Worm (Caenorhabditis elegans) whole organism, L4 larva: Measurements from ENCODE around the gene idpp-16.

Experiments used
- F26F4.8 ChIP-seq: fragments of 200-800 bp; sonication (Bioruptor generic); conservative IDR thresholded peaks from 2 replicates; pipeline ENCODE4 v1.3.6; 2022; ENCODE audit warnings: missing genetic modification characterization, missing compliant biosample characterization
- F37D6.2 ChIP-seq: sonication (generic microtip); optimal IDR thresholded peaks from 2 replicates; lab custom pipeline; 2016; ENCODE audit warnings: mild to moderate bottlenecking, missing genetic modification characterization, missing compliant biosample characterization
- R02D3.7 ChIP-seq: fragments of 150-350 bp; sonication (generic microtip); optimal IDR thresholded peaks from 3 replicates; lab custom pipeline; 2014; ENCODE audit warnings: missing biosample characterization, missing genetic modification characterization
- Y105C5A.15 ChIP-seq: fragments of 200-800 bp; sonication (Bioruptor generic); IDR thresholded peaks from 2 replicates; pipeline ENCODE4 v1.3.6; 2022; ENCODE audit warnings: missing genetic modification characterization, missing compliant biosample characterization
- aha-1 ChIP-seq: fragments of 150-350 bp; peaks from one replicate; lab custom pipeline; 2014; ENCODE audit warnings: missing biosample characterization, missing genetic modification characterization
- ceh-32 ChIP-seq: sonication (generic microtip); optimal IDR thresholded peaks from 2 replicates; lab custom pipeline; 2016; ENCODE audit warnings: mild to moderate bottlenecking, missing genetic modification characterization, missing compliant biosample characterization; ENCODE audit not compliant: poor library complexity
- ceh-62 ChIP-seq: sonication (generic microtip); optimal IDR thresholded peaks from 2 replicates; lab custom pipeline; 2017; ENCODE audit warnings: missing biosample characterization, missing genetic modification characterization
- ctbp-1 ChIP-seq: fragments of 200-800 bp; sonication (Bioruptor generic); IDR thresholded peaks from 2 replicates; pipeline ENCODE4 v1.3.6; 2022; ENCODE audit warnings: missing genetic modification reagents, missing genetic modification characterization, missing compliant biosample characterization
- daf-16 ChIP-seq, 3 experiments: sonication (generic microtip); optimal IDR thresholded peaks; 2 replicates each; lab custom pipeline; 2016 to 2017; ENCODE audit warnings: missing genetic modification characterization in 3 of 3, missing genetic modification reagents in 3 of 3, mild to moderate bottlenecking in 2 of 3, missing compliant biosample characterization in 2 of 3, missing biosample characterization in 1 of 3, moderate library complexity in 1 of 3
- dmd-6 ChIP-seq: fragments of 200-800 bp; sonication (Bioruptor generic); IDR thresholded peaks from 2 replicates; pipeline ENCODE4 v1.3.6; 2022; ENCODE audit warnings: missing genetic modification reagents, missing genetic modification characterization, missing compliant biosample characterization
- dve-1 ChIP-seq: sonication (generic microtip); optimal IDR thresholded peaks from 2 replicates; lab custom pipeline; 2017; ENCODE audit warnings: antibody characterized with exemption, mild to moderate bottlenecking, missing genetic modification characterization, missing compliant biosample characterization; ENCODE audit not compliant: insufficient read depth
- egl-43 ChIP-seq: fragments of 200-800 bp; sonication (Bioruptor generic); IDR thresholded peaks from 2 replicates; pipeline ENCODE4 v1.3.6; 2022; ENCODE audit warnings: missing genetic modification reagents, missing genetic modification characterization, missing compliant biosample characterization
- hif-1 ChIP-seq, 2 experiments: sonication (generic microtip); optimal IDR thresholded peaks; 2 replicates each; lab custom pipeline; 2016 to 2017; ENCODE audit warnings: missing compliant biosample characterization in 2 of 2, missing genetic modification characterization in 2 of 2, missing genetic modification reagents in 2 of 2, missing genotype in 2 of 2, mild to moderate bottlenecking in 1 of 2
- hlh-11 ChIP-seq: fragments of 200-800 bp; sonication (Bioruptor generic); optimal IDR thresholded peaks from 2 replicates; lab custom pipeline; 2018; ENCODE audit warnings: mild to moderate bottlenecking, missing genetic modification characterization, missing compliant biosample characterization
- jun-1 ChIP-seq: fragments of 150-350 bp; optimal IDR thresholded peaks from 2 replicates; lab custom pipeline; 2014; ENCODE audit warnings: missing biosample characterization, missing genetic modification reagents, missing genetic modification characterization
- lim-7 ChIP-seq: fragments of 200-800 bp; sonication (Bioruptor generic); IDR thresholded peaks from 2 replicates; pipeline ENCODE4 v1.3.6; 2022; ENCODE audit warnings: missing genetic modification characterization, missing compliant biosample characterization
- lin-1 ChIP-seq: fragments of 200-800 bp; sonication (Bioruptor generic); IDR thresholded peaks from 2 replicates; pipeline ENCODE4 v1.3.6; 2022; ENCODE audit warnings: missing genetic modification reagents, missing genetic modification characterization, missing compliant biosample characterization
- lin-29 ChIP-seq: fragments of 200-800 bp; sonication (Bioruptor generic); IDR thresholded peaks from 2 replicates; pipeline ENCODE4 v1.3.6; 2022; ENCODE audit warnings: missing genetic modification reagents, missing genetic modification characterization, missing compliant biosample characterization
- lin-38 ChIP-seq: fragments of 200-800 bp; sonication (Bioruptor generic); IDR thresholded peaks from 2 replicates; pipeline ENCODE4 v1.3.6; 2022; ENCODE audit warnings: missing genetic modification reagents, missing genetic modification characterization, missing compliant biosample characterization
- lsy-2 ChIP-seq, 2 experiments: fragments of 150-350 bp in 1 of 2; sonication (generic microtip) in 1 of 2; optimal IDR thresholded peaks; 2 replicates each; lab custom pipeline; 2014 to 2017; ENCODE audit warnings: missing biosample characterization in 2 of 2, missing genetic modification characterization in 2 of 2
- madf-9 ChIP-seq: fragments of 200-800 bp; sonication (Bioruptor generic); conservative IDR thresholded peaks from 2 replicates; pipeline ENCODE4 v1.3.6; 2022; ENCODE audit warnings: missing genetic modification reagents, missing genetic modification characterization, missing compliant biosample characterization
- mdl-1 ChIP-seq, 2 experiments: fragments of 150-350 bp in 1 of 2; sonication (generic microtip) in 1 of 2; optimal IDR thresholded peaks; 2 replicates each; lab custom pipeline; 2014 to 2017; ENCODE audit warnings: missing biosample characterization in 2 of 2, missing genetic modification characterization in 2 of 2
- mep-1 ChIP-seq: fragments of 150-350 bp; sonication (generic microtip); optimal IDR thresholded peaks from 3 replicates; lab custom pipeline; 2014; ENCODE audit warnings: missing biosample characterization, missing genetic modification characterization
- mxl-3 ChIP-seq: fragments of 200-800 bp; sonication (Bioruptor generic); optimal IDR thresholded peaks from 2 replicates; lab custom pipeline; 2018; ENCODE audit warnings: mild to moderate bottlenecking, missing genetic modification characterization, missing compliant biosample characterization
- nhr-111 ChIP-seq: fragments of 200-800 bp; sonication (Bioruptor generic); optimal IDR thresholded peaks from 2 replicates; lab custom pipeline; 2018; ENCODE audit warnings: mild to moderate bottlenecking, missing genetic modification characterization, missing compliant biosample characterization
- nhr-28 ChIP-seq: fragments of 150-350 bp; optimal IDR thresholded peaks from 2 replicates; lab custom pipeline; 2014; ENCODE audit warnings: missing biosample characterization, missing genetic modification characterization
- nhr-42 ChIP-seq: fragments of 200-800 bp; sonication (Bioruptor generic); IDR thresholded peaks from 2 replicates; pipeline ENCODE4 v1.3.6; 2022; ENCODE audit warnings: missing genetic modification characterization, missing compliant biosample characterization
- nhr-48 ChIP-seq: sonication (generic microtip); optimal IDR thresholded peaks from 2 replicates; lab custom pipeline; 2016; ENCODE audit warnings: mild to moderate bottlenecking, missing genetic modification characterization, missing compliant biosample characterization
- nhr-76 ChIP-seq: fragments of 150-350 bp; optimal IDR thresholded peaks from 2 replicates; lab custom pipeline; 2014; ENCODE audit warnings: missing biosample characterization, missing genetic modification characterization
- nhr-77 ChIP-seq: fragments of 150-350 bp; optimal IDR thresholded peaks from 2 replicates; lab custom pipeline; 2014; ENCODE audit warnings: missing biosample characterization, missing genetic modification characterization
- php-3 ChIP-seq: fragments of 200-800 bp; sonication (Bioruptor generic); IDR thresholded peaks from 2 replicates; pipeline ENCODE4 v1.3.6; 2022; ENCODE audit warnings: missing genetic modification reagents, missing genetic modification characterization, missing compliant biosample characterization
- pqm-1 ChIP-seq: sonication (generic microtip); optimal IDR thresholded peaks from 2 replicates; lab custom pipeline; 2017; ENCODE audit warnings: missing biosample characterization, missing genetic modification characterization
- sdz-12 ChIP-seq: fragments of 200-800 bp; sonication (Bioruptor generic); optimal IDR thresholded peaks from 2 replicates; lab custom pipeline; 2018; ENCODE audit warnings: mild to moderate bottlenecking, missing genetic modification characterization, missing compliant biosample characterization
- spr-3 ChIP-seq: fragments of 200-800 bp; sonication (Bioruptor generic); optimal IDR thresholded peaks from 2 replicates; lab custom pipeline; 2018; ENCODE audit warnings: mild to moderate bottlenecking, missing genetic modification characterization, missing compliant biosample characterization
- tra-1 ChIP-seq: fragments of 200-800 bp; sonication (Bioruptor generic); IDR thresholded peaks from 2 replicates; pipeline ENCODE4 v1.3.6; 2022; ENCODE audit warnings: missing genetic modification reagents, missing genetic modification characterization, missing compliant biosample characterization
- unc-62 ChIP-seq, 3 experiments: fragments of 150-350 bp in 1 of 3; sonication (generic microtip); optimal IDR thresholded peaks in 2 of 3; peaks in 1 of 3; 1 replicate in 1 of 3; 2 replicates in 2 of 3; lab custom pipeline; 2014 to 2017; ENCODE audit warnings: missing biosample characterization in 3 of 3, missing genetic modification characterization in 3 of 3, missing genetic modification reagents in 3 of 3, missing genotype in 1 of 3
- zip-11 ChIP-seq: fragments of 200-800 bp; sonication (Bioruptor generic); IDR thresholded peaks from 2 replicates; pipeline ENCODE4 v1.3.6; 2022; ENCODE audit warnings: missing genetic modification characterization, missing compliant biosample characterization

idpp-16 gene

ce11 chrV:11631128-11631527 is 24.8 kb upstream of the idpp-16 start:
- TF ChIP-seq unc-62 (GFP tag; optimal IDR thresholded peaks at IDR 0.05 in 1 of 2; lab: Kevin White, UChicago): peak in 1 of 2 experiments; percentile 64
- TF ChIP-seq unc-62 (tag; optimal IDR thresholded peaks at IDR 0.05; lab: Kevin White, UChicago): no peak
- no peak for TF ChIP-seq Y105C5A.15 (GFP tag; lab: Robert Waterston, UW)

ce11 chrV:11629222-11630026 is 23.1 kb upstream of the idpp-16 start, which contains the start of gene F35B12.10:
Gene F35B12.10, minus strand, starts transcription at chrV:11629272.
- TF ChIP-seq pqm-1 (peak; percentile 59), tra-1 (0 out of 2 replicates have a peak, but pooled peaks have one; percentile 36), nhr-42 (GFP tag; lab: Robert Waterston, UW) (no peak), nhr-28 (peak; percentile 65), hlh-11 (tag; lab: Kevin White, UChicago) (peak; percentile 83), nhr-111 (no peak), spr-3 (no peak), dmd-6 (peak; percentile 82), zip-11 (GFP tag; lab: Robert Waterston, UW) (no peak), mxl-3 (GFP tag; lab: Kevin White, UChicago) (peak; percentile 55), nhr-76 (tag; lab: Kevin White, UChicago) (no peak), madf-9 (GFP tag; lab: Robert Waterston, UW) (no peak), hif-1 (tag; optimal IDR thresholded peaks at IDR 0.05; lab: Kevin White, UChicago) (peak in 1 of 2 experiments; percentile 27), nhr-77 (tag; lab: Kevin White, UChicago) (peak; percentile 34), daf-16 (GFP tag; optimal IDR thresholded peaks at IDR 0.05; lab: Kevin White, UChicago) (peak in 1 of 2 experiments; percentile 2), daf-16 (tag; optimal IDR thresholded peaks at IDR 0.05; lab: Kevin White, UChicago) (peak; percentile 62), ctbp-1 (GFP tag; lab: Robert Waterston, UW) (0 out of 2 replicates have a peak, but pooled peaks have one; percentile 18), nhr-48 (tag; lab: Kevin White, UChicago) (peak; percentile 27), mep-1 (tag; lab: Kevin White, UChicago) (peak; percentile 24), egl-43 (GFP tag; lab: Robert Waterston, UW) (0 out of 2 replicates have a peak, but pooled peaks have one; percentile 14), php-3 (peak; percentile 45; the same call in 1 of the 2 replicates), dve-1 (peak; percentile 47)

ce11 chrV:11627837-11628236 is 21.5 kb upstream of the idpp-16 start:
- no peak for TF ChIP-seq nhr-42 (GFP tag; lab: Robert Waterston, UW)
- no peak for TF ChIP-seq ceh-62 (tag; lab: Kevin White, UChicago)
- TF ChIP-seq nhr-76 (tag; lab: Kevin White, UChicago): no peak
- TF ChIP-seq lin-1 (GFP tag; lab: Robert Waterston, UW): no peak
- peak; percentile 56 for TF ChIP-seq dve-1
- TF ChIP-seq lim-7 (GFP tag; lab: Robert Waterston, UW): no peak
- no peak for TF ChIP-seq jun-1 (tag; lab: Kevin White, UChicago)
- TF ChIP-seq aha-1 (tag; lab: Kevin White, UChicago): peak; percentile 41
- no peak for TF ChIP-seq lsy-2 (tag; optimal IDR thresholded peaks at IDR 0.05; lab: Kevin White, UChicago)
- no peak for TF ChIP-seq lin-38
- TF ChIP-seq mdl-1 (tag; optimal IDR thresholded peaks at IDR 0.05; lab: Kevin White, UChicago): no peak
- no peak for TF ChIP-seq sdz-12 (GFP tag; lab: Kevin White, UChicago)
- no peak for TF ChIP-seq madf-9 (GFP tag; lab: Robert Waterston, UW)
- peak; percentile 6 for TF ChIP-seq nhr-28
- no peak for TF ChIP-seq R02D3.7 (tag; lab: Kevin White, UChicago)
- TF ChIP-seq F26F4.8 (GFP tag; lab: Robert Waterston, UW): no peak
- TF ChIP-seq F37D6.2 (tag; lab: Kevin White, UChicago): no peak
- no peak for TF ChIP-seq lin-29 (GFP tag; lab: Robert Waterston, UW)
- TF ChIP-seq ceh-32: no peak
- TF ChIP-seq php-3: 0 out of 2 replicates have a peak, but pooled peaks have one; percentile 18
- no peak for TF ChIP-seq daf-16 (GFP tag; optimal IDR thresholded peaks at IDR 0.05; lab: Kevin White, UChicago)
- TF ChIP-seq daf-16 (tag; optimal IDR thresholded peaks at IDR 0.05; lab: Kevin White, UChicago): peak; percentile 73
